Worm (Caenorhabditis elegans) whole organism, mixed stage, embryonic: Measurements from ENCODE around the gene unc-71.
A peak's percentile ranks its signal among the peaks of the same experiment; 100 is the strongest.

Experiments used
- bed-3 ChIP-seq: fragments of 200-800 bp; sonication (Bioruptor generic); optimal IDR thresholded peaks from 3 replicates; lab custom pipeline; 2018; ENCODE audit warnings: mild to moderate bottlenecking, missing genetic modification characterization, moderate library complexity, missing compliant biosample characterization
- sem-2 ChIP-seq: fragments of 200-800 bp; sonication (Bioruptor generic); optimal IDR thresholded peaks from 2 replicates; lab custom pipeline; 2018; ENCODE audit warnings: mild to moderate bottlenecking, missing genetic modification characterization, missing compliant biosample characterization

ce11 chrIII:12874606-12875066 is 16.9 kb downstream of the unc-71 start, which contains the start of the genes mrg-1 and spcs-2:
- TF ChIP-seq sem-2 (GFP tag; lab: Kevin White, UChicago) = no peak
- peak; percentile 45 for TF ChIP-seq bed-3
